Worm (Caenorhabditis elegans): ENCODE results near the gene F49F1.9.
A peak's percentile ranks its signal among the peaks of the same experiment; 100 is the strongest.

ce11 chrIV:4093087-4093486 is 44.3 kb downstream of the F49F1.9 start:
- TF ChIP-seq nhr-25 (tag; optimal IDR thresholded peaks at IDR 0.05) (peak; percentile 51), egl-27 (tag; optimal IDR thresholded peaks at IDR 0.05) (peak; percentile 67), ceh-82 (tag; optimal IDR thresholded peaks at IDR 0.05) (peak; percentile 75), mbf-1 (tag; optimal IDR thresholded peaks at IDR 0.05) (no peak), unc-62 (GFP tag; optimal IDR thresholded peaks at IDR 0.05) (no peak), nhr-12 (tag; optimal IDR thresholded peaks at IDR 0.05) (no peak), snpc-4 (tag; optimal IDR thresholded peaks at IDR 0.05) (peak; percentile 49), lin-13 (GFP tag; optimal IDR thresholded peaks at IDR 0.05) (peak; percentile 66), lin-39 (tag; optimal IDR thresholded peaks at IDR 0.05) (no peak), nhr-237 (tag; optimal IDR thresholded peaks at IDR 0.05) (peak; percentile 4), nhr-11 (tag; optimal IDR thresholded peaks at IDR 0.05) (no peak), aly-2 (tag; optimal IDR thresholded peaks at IDR 0.05) (no peak)
